Worm (Caenorhabditis elegans) whole organism, L4/young adult: ENCODE results near the gene lin-32.

Experiments
- W03F9.2 ChIP-seq: fragments of 150-350 bp; optimal IDR thresholded peaks from 2 replicates; lab custom pipeline; 2014; ENCODE audit warnings: missing biosample characterization, missing genetic modification characterization
- him-1 ChIP-seq: sonication (generic microtip); optimal IDR thresholded peaks from 2 replicates; lab custom pipeline; 2016; ENCODE audit warnings: missing genotype, missing genetic modification reagents, missing genetic modification characterization, missing compliant biosample characterization

ce11 chrX:2262420-2262819, 32.5 kb upstream of the lin-32 start:
- TF ChIP-seq him-1 (tag; lab: Kevin White, UChicago) (no peak), W03F9.2 (tag; lab: Kevin White, UChicago) (no peak)
